Fruit fly (Drosophila melanogaster): ENCODE results near the gene Alg10.
"Not testable (repeated sequence)": the region's sequence is repeated elsewhere in the genome, so short reads cannot be mapped to it uniquely, and the experiment has no call there.

DNA sequence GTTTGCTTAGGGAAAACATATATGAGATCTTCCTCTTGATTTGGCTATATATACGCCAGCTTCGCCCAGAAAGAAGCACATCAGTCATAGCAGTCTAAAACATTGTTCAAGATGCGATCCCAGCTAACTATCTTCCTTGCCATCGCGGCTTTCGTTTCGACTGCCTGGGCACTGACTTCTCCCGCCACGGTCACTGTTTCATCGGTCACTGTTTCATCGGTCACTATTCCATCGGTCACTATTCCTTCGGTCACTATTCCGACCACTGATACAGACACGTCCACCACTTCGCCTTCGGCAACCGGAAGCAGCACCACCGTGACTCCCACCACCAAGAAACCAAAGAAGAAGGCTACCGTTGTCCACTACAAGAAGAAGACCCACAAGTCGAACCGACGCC lies 29.9 kb upstream of the Alg10 start, which contains the start of gene CG14143:
- TF ChIP-seq CG7101 (tag; optimal IDR thresholded peaks at IDR 0.05); Clk (GFP tag; optimal IDR thresholded peaks at IDR 0.05); Hr96 (GFP tag; optimal IDR thresholded peaks at IDR 0.05); CG1620 (GFP tag; optimal IDR thresholded peaks at IDR 0.05); tj (GFP tag; optimal IDR thresholded peaks at IDR 0.05); Crg-1 (GFP tag; optimal IDR thresholded peaks at IDR 0.05); CG11617 (GFP tag; optimal IDR thresholded peaks at IDR 0.05); CG5204 (GFP tag; optimal IDR thresholded peaks at IDR 0.05); CG33017 (tag; optimal IDR thresholded peaks at IDR 0.05); CG14711 (tag; optimal IDR thresholded peaks at IDR 0.05); bab1 (GFP tag; optimal IDR thresholded peaks at IDR 0.05); kay (GFP tag; ENCODE audit: borderline replicate concordance); pad (GFP tag; optimal IDR thresholded peaks at IDR 0.05): not testable (repeated sequence)
